Worm (Caenorhabditis elegans): ENCODE measurements around the gene emc-5.

ce11 chrII:11512921-11513320 lies 16.3 kb downstream of the emc-5 start:
- TF ChIP-seq gei-8 (GFP tag; optimal IDR thresholded peaks at IDR 0.05) (no peak), Y105C5A.15 (GFP tag; IDR thresholded peaks at IDR 0.05) (no peak), mep-1 (tag; optimal IDR thresholded peaks at IDR 0.05) (no peak), dpl-1 (GFP tag; optimal IDR thresholded peaks at IDR 0.05) (no peak)
